Worm (Caenorhabditis elegans): ENCODE data around the gene C45G7.13.

DNA sequence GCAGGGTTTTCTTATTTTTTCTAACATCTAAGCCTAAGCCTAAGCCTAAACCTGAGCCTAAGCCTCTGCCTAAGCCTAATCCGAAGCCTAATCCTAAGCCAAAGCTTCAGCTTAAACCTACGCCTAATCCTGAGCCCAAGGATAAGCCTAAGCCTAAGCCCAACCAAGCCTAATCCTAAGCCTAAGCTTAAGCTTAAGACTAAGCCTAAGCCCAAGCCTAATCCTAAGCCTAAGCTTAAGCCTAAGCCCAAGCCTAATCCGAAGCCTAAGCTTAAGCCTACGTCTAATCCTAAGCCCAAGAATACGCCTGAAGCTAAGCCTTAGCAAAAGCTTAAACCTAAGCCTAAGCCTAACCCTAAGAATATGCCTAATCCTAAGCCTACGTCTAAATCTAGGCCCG lies 47.8 kb downstream of the C45G7.13 start:
- TF ChIP-seq pqm-1 (tag; optimal IDR thresholded peaks at IDR 0.05) (no peak), lin-35 (GFP tag; optimal IDR thresholded peaks at IDR 0.05) (no peak), ces-1 (GFP tag; optimal IDR thresholded peaks at IDR 0.05) (no peak), lin-39 (tag; optimal IDR thresholded peaks at IDR 0.05) (no peak), efl-3 (GFP tag; optimal IDR thresholded peaks at IDR 0.05) (no peak), nhr-19 (GFP tag; conservative IDR thresholded peaks at IDR 0.05) (no peak), nhr-47 (tag; optimal IDR thresholded peaks at IDR 0.05) (no peak), elt-3 (tag; optimal IDR thresholded peaks at IDR 0.05) (no peak)
